Fruit fly (Drosophila melanogaster) whole organism, prepupa: Measurements from ENCODE around the gene Cyp318a1.

Experiments used
- CG4318 ChIP-seq: fragments of 200-800 bp; sonication (Bioruptor generic); optimal IDR thresholded peaks from 3 replicates; lab custom pipeline; 2017; ENCODE audit warnings: missing biosample characterization, mild to moderate bottlenecking, missing genetic modification characterization
- Hr39 ChIP-seq: fragments of 200-800 bp; sonication (Bioruptor generic); optimal IDR thresholded peaks from 2 replicates; lab custom pipeline; 2016; ENCODE audit warnings: missing biosample characterization, missing genetic modification characterization
- achi ChIP-seq: fragments of 200-800 bp; sonication (Bioruptor generic); optimal IDR thresholded peaks from 3 replicates; lab custom pipeline; 2016; ENCODE audit warnings: missing biosample characterization, missing genetic modification characterization
- net ChIP-seq: fragments of 200-800 bp; sonication (Bioruptor generic); optimal IDR thresholded peaks from 3 replicates; lab custom pipeline; 2016; ENCODE audit warnings: missing biosample characterization, missing genetic modification characterization
- salr ChIP-seq, 2 experiments: fragments of 200-800 bp; sonication (Bioruptor generic); optimal IDR thresholded peaks; 3 replicates each; lab custom pipeline; 2016 to 2018; ENCODE audit warnings: missing biosample characterization in 2 of 2, missing genetic modification characterization in 2 of 2, mild to moderate bottlenecking in 1 of 2

DNA sequence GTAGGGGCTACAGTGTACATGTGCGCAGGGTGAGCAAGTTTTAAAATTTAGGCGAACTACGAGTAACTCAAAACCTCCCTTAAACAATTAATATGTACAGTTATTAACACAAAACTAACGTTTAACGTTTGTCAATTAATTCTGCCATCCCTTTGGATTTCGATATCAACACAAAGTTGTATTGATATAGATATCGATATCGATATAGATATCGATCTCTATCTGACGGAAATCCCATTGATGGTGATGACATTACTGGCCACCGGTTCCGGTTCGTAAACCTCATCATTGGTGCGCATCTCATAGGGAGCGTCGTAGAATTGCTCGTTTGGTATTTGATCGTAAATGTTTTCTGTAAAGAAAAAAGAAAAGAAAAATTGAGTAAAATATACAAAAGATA, 39.2 kb upstream of the Cyp318a1 start:
- TF ChIP-seq net (GFP tag; lab: Kevin White, UChicago) (no peak), CG4318 (no peak), salr (GFP tag; optimal IDR thresholded peaks at IDR 0.05; lab: Kevin White, UChicago) (no peak), Hr39 (no peak), achi (GFP tag; lab: Kevin White, UChicago) (no peak)
